Fruit fly (Drosophila melanogaster): ENCODE measurements around the gene EloA.
A peak's percentile ranks its signal among the peaks of the same experiment; 100 is the strongest.

The EloA gene

DNA sequence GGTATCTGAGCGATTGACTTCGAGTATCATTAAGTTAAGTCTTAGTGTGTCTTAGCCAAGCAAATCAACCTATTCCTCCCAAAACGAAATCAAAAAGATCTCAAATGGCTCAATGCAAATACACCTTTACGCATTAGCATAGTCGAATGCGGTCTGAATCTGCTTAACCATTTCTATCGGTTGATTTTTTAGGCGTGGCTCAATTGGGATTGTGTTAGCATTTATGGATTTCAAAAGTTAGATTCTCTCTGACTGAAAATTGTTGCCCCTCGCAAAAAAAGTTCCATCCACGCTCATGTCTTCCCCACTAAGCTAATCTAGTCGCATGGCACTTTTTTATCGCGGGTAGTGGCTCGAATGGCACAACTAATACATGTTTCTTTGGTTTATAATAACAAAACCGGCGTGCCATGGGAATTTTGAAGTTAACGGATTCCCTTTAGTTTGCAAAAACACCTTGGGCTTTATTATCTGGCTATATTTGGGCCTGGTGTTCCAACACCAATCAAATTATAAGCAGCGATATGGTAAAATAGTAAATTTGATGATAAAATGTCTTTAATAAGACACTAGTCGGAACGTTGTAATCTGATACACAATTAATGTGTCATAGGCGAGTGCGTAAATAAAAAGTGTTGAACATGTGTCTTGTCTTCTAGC lies 22.6 kb upstream of the EloA start (continued):
- TF ChIP-seq CG17568 (GFP tag; optimal IDR thresholded peaks at IDR 0.05), result no peak
- TF ChIP-seq wdn (GFP tag; IDR thresholded peaks at IDR 0.05), result 0 out of 2 replicates have a peak, but pooled peaks have one; percentile 8
- TF ChIP-seq bowl (GFP tag; IDR thresholded peaks at IDR 0.05), result no peak
- TF ChIP-seq fu2 (GFP tag; optimal IDR thresholded peaks at IDR 0.05), result peak; percentile 27
- TF ChIP-seq CkIIα-i1 (GFP tag; IDR thresholded peaks at IDR 0.05), result no peak
- TF ChIP-seq dm (GFP tag; optimal IDR thresholded peaks at IDR 0.05), result no peak
- TF ChIP-seq CG2120 (GFP tag; optimal IDR thresholded peaks at IDR 0.05), result peak; percentile 81
- TF ChIP-seq CG14965 (GFP tag; optimal IDR thresholded peaks at IDR 0.05; ENCODE audit: borderline replicate concordance), result no peak
- TF ChIP-seq emc (GFP tag; optimal IDR thresholded peaks at IDR 0.05), result no peak
- TF ChIP-seq cwo (GFP tag; optimal IDR thresholded peaks at IDR 0.05), result peak; percentile 59
- 0 out of 2 replicates have a peak, but pooled peaks have one; percentile 38 for TF ChIP-seq CG31224 (GFP tag; IDR thresholded peaks at IDR 0.05)
- no peak for TF ChIP-seq CG12744 (GFP tag; optimal IDR thresholded peaks at IDR 0.05)
- no peak for TF ChIP-seq CG12104 (GFP tag; optimal IDR thresholded peaks at IDR 0.05)
- peak; percentile 43 for TF ChIP-seq ind (GFP tag; optimal IDR thresholded peaks at IDR 0.05)
- peak; percentile 15 for TF ChIP-seq schlank (tag; optimal IDR thresholded peaks at IDR 0.05)
- peak; percentile 68 for TF ChIP-seq CG2678 (tag; optimal IDR thresholded peaks at IDR 0.05)
- TF ChIP-seq p53 (GFP tag; optimal IDR thresholded peaks at IDR 0.05), result no peak
- no peak for TF ChIP-seq CG4730 (GFP tag; IDR thresholded peaks at IDR 0.05)
- peak; percentile 44; the same call in 1 of the 2 replicates for TF ChIP-seq Atf6 (GFP tag; IDR thresholded peaks at IDR 0.05)
- no peak for TF ChIP-seq CG13296 (GFP tag; optimal IDR thresholded peaks at IDR 0.05)
- TF ChIP-seq CG6254 (GFP tag; optimal IDR thresholded peaks at IDR 0.05), result no peak
- peak in 1 of 2 experiments; percentile 17 for TF ChIP-seq Eip74EF (GFP tag; optimal IDR thresholded peaks at IDR 0.05)
- TF ChIP-seq Six4 (GFP tag; optimal IDR thresholded peaks at IDR 0.05), result no peak
- no peak for TF ChIP-seq Mrtf (GFP tag; IDR thresholded peaks at IDR 0.05)
- no peak for TF ChIP-seq zfh1 (GFP tag; IDR thresholded peaks at IDR 0.05)
- peak; percentile 62 for TF ChIP-seq CG3163 (GFP tag; optimal IDR thresholded peaks at IDR 0.05)
- peak; percentile 96 for TF ChIP-seq exex (tag; optimal IDR thresholded peaks at IDR 0.05)
- peak; percentile 54 for TF ChIP-seq gro (GFP tag; optimal IDR thresholded peaks at IDR 0.05)
- no peak for TF ChIP-seq Bteb2 (GFP tag; optimal IDR thresholded peaks at IDR 0.05)
- TF ChIP-seq scrt (GFP tag; optimal IDR thresholded peaks at IDR 0.05), result peak; percentile 6
- TF ChIP-seq CG16779 (GFP tag; IDR thresholded peaks at IDR 0.05), result no peak
- no peak for TF ChIP-seq E2f2 (GFP tag; IDR thresholded peaks at IDR 0.05)
- no peak for TF ChIP-seq inv (GFP tag; IDR thresholded peaks at IDR 0.05; ENCODE audit: partially characterized antibody)
- TF ChIP-seq Deaf1 (tag; optimal IDR thresholded peaks at IDR 0.05), result no peak
- no peak for TF ChIP-seq ap (GFP tag; IDR thresholded peaks at IDR 0.05)
- TF ChIP-seq CG12219 (GFP tag; optimal IDR thresholded peaks at IDR 0.05), result no peak
- TF ChIP-seq CG3281 (GFP tag; optimal IDR thresholded peaks at IDR 0.05), result peak; percentile 57
- no peak for TF ChIP-seq salm (tag; optimal IDR thresholded peaks at IDR 0.05)
- TF ChIP-seq HmgZ (tag; optimal IDR thresholded peaks at IDR 0.05), result peak; percentile 10
- TF ChIP-seq Sox102F (GFP tag; optimal IDR thresholded peaks at IDR 0.05), result no peak
- TF ChIP-seq CoRest (tag; optimal IDR thresholded peaks at IDR 0.05), result peak; percentile 10
- TF ChIP-seq Antp (GFP tag; optimal IDR thresholded peaks at IDR 0.05), result peak; percentile 16
- TF ChIP-seq chinmo (GFP tag; IDR thresholded peaks at IDR 0.05; ENCODE audit: partially characterized antibody), result 0 out of 4 replicates have a peak, but pooled peaks have one; percentile 76
- TF ChIP-seq ATbp (GFP tag; optimal IDR thresholded peaks at IDR 0.05), result no peak
- no peak for TF ChIP-seq CG6765 (GFP tag; optimal IDR thresholded peaks at IDR 0.05)
- no peak for TF ChIP-seq CG14860 (GFP tag; IDR thresholded peaks at IDR 0.05; ENCODE audit: partially characterized antibody)
- no peak for TF ChIP-seq CG3407 (GFP tag; optimal IDR thresholded peaks at IDR 0.05)
- TF ChIP-seq gem (tag; optimal IDR thresholded peaks at IDR 0.05), result peak; percentile 36
- TF ChIP-seq Med (GFP tag), result peak; percentile 89
